Fruit fly (Drosophila melanogaster): ENCODE data around the gene glec.
A peak's percentile ranks its signal among the peaks of the same experiment; 100 is the strongest.

glec gene

dm6 chr3R:21862137-21862850, 6.2 kb upstream of the glec start (continued):
- 0 out of 3 replicates have a peak, but pooled peaks have one; percentile 59 for TF ChIP-seq CG3726 (GFP tag; IDR thresholded peaks at IDR 0.05)
- TF ChIP-seq Deaf1 (tag; optimal IDR thresholded peaks at IDR 0.05): peak; percentile 15
- peak; percentile 76 for TF ChIP-seq ttk (GFP tag; IDR thresholded peaks at IDR 0.05)
- TF ChIP-seq CG17912 (GFP tag; optimal IDR thresholded peaks at IDR 0.05): no peak
- peak; percentile 52 for TF ChIP-seq CG13775 (GFP tag; optimal IDR thresholded peaks at IDR 0.05)
- TF ChIP-seq CG12104 (GFP tag; optimal IDR thresholded peaks at IDR 0.05): no peak
- peak; percentile 79 for TF ChIP-seq CG11723 (GFP tag; optimal IDR thresholded peaks at IDR 0.05)
- peak; percentile 95 for TF ChIP-seq CG8388 (GFP tag; optimal IDR thresholded peaks at IDR 0.05)
- TF ChIP-seq CG6813 (GFP tag; optimal IDR thresholded peaks at IDR 0.05): peak; percentile 25
- peak; percentile 79 for TF ChIP-seq row (GFP tag; IDR thresholded peaks at IDR 0.05)
- peak; percentile 15 for TF ChIP-seq Atf-2 (GFP tag; optimal IDR thresholded peaks at IDR 0.05)
- TF ChIP-seq CG7963 (GFP tag; IDR thresholded peaks at IDR 0.05; ENCODE audit: partially characterized antibody): no peak
- no peak for TF ChIP-seq CG13894 (tag; optimal IDR thresholded peaks at IDR 0.05)
- no peak for TF ChIP-seq bowl (GFP tag; IDR thresholded peaks at IDR 0.05)
- TF ChIP-seq CG9215 (GFP tag; IDR thresholded peaks at IDR 0.05): no peak
- TF ChIP-seq CG10431 (GFP tag; optimal IDR thresholded peaks at IDR 0.05): peak; percentile 88
- TF ChIP-seq da (GFP tag; optimal IDR thresholded peaks at IDR 0.05): no peak
- peak; percentile 38 for TF ChIP-seq CG33213 (GFP tag; optimal IDR thresholded peaks at IDR 0.05)
- TF ChIP-seq Ssrp (tag; optimal IDR thresholded peaks at IDR 0.05): peak; percentile 89
- TF ChIP-seq D19B (GFP tag; optimal IDR thresholded peaks at IDR 0.05): no peak
- TF ChIP-seq CG17328 (GFP tag; IDR thresholded peaks at IDR 0.05): peak; percentile 89
- TF ChIP-seq CG32767 (GFP tag; IDR thresholded peaks at IDR 0.05): peak; percentile 65
- TF ChIP-seq dati (GFP tag; IDR thresholded peaks at IDR 0.05): peak; percentile 59; the same call in 1 of the 2 replicates
- TF ChIP-seq nerfin-1 (tag; optimal IDR thresholded peaks at IDR 0.05): peak; percentile 79
- TF ChIP-seq fd64A (GFP tag; optimal IDR thresholded peaks at IDR 0.05): peak; percentile 72
- peak; percentile 75 for TF ChIP-seq CG2678 (tag; optimal IDR thresholded peaks at IDR 0.05)
- peak; percentile 71 for TF ChIP-seq H2.0 (GFP tag; IDR thresholded peaks at IDR 0.05)
- peak; percentile 25 for TF ChIP-seq Sry-β (GFP tag; optimal IDR thresholded peaks at IDR 0.05)
- TF ChIP-seq E2f1 (GFP tag; IDR thresholded peaks at IDR 0.05): peak; percentile 54
- 0 out of 3 replicates have a peak, but pooled peaks have one; percentile 35 for TF ChIP-seq Aef1 (GFP tag; IDR thresholded peaks at IDR 0.05)
- TF ChIP-seq jumu (GFP tag; optimal IDR thresholded peaks at IDR 0.05): peak; percentile 38
- TF ChIP-seq CG10543 (GFP tag; optimal IDR thresholded peaks at IDR 0.05): no peak
- TF ChIP-seq bbx (GFP tag; IDR thresholded peaks at IDR 0.05; ENCODE audit: partially characterized antibody): no peak
- TF ChIP-seq CG32772 (GFP tag; IDR thresholded peaks at IDR 0.05): peak; percentile 73
- TF ChIP-seq croc (GFP tag; conservative IDR thresholded peaks at IDR 0.05): peak; percentile 79; the same call in 2 of the 3 replicates
- peak; percentile 94 for TF ChIP-seq CG2875 (GFP tag; optimal IDR thresholded peaks at IDR 0.05)
- peak; percentile 56 for TF ChIP-seq CG10267 (tag; optimal IDR thresholded peaks at IDR 0.05)
- no peak for TF ChIP-seq CG16779 (GFP tag; IDR thresholded peaks at IDR 0.05)
- no peak for TF ChIP-seq NC2α (GFP tag; optimal IDR thresholded peaks at IDR 0.05)
- TF ChIP-seq nau (GFP tag; optimal IDR thresholded peaks at IDR 0.05): peak; percentile 56
- TF ChIP-seq pb (GFP tag; optimal IDR thresholded peaks at IDR 0.05): no peak
- peak; percentile 86 for TF ChIP-seq zfh1 (GFP tag; IDR thresholded peaks at IDR 0.05)
- TF ChIP-seq cad (GFP tag; optimal IDR thresholded peaks at IDR 0.05): no peak
- TF ChIP-seq CG3407 (GFP tag; optimal IDR thresholded peaks at IDR 0.05): peak; percentile 88
- TF ChIP-seq CG10462 (GFP tag; optimal IDR thresholded peaks at IDR 0.05): peak; percentile 67
- peak; percentile 74; the same call in 1 of the 3 replicates for TF ChIP-seq so (GFP tag; IDR thresholded peaks at IDR 0.05)
- no peak for TF ChIP-seq crc (GFP tag; optimal IDR thresholded peaks at IDR 0.05)
- peak; percentile 69 for TF ChIP-seq CG12942 (GFP tag; optimal IDR thresholded peaks at IDR 0.05)
- TF ChIP-seq CG33557 (GFP tag; optimal IDR thresholded peaks at IDR 0.05): peak; percentile 79
- peak; percentile 95 for TF ChIP-seq ci (GFP tag; IDR thresholded peaks at IDR 0.05)
